Worm (Caenorhabditis elegans) whole organism, mixed stage, embryonic: ENCODE data around the gene swip-10.

Experiments
- blmp-1 ChIP-seq: fragments of 150-350 bp; optimal IDR thresholded peaks from 2 replicates; lab custom pipeline; 2014; ENCODE audit warnings: missing biosample characterization, missing genetic modification characterization
- ceh-39 ChIP-seq: fragments of 150-350 bp; optimal IDR thresholded peaks from 2 replicates; lab custom pipeline; 2014; ENCODE audit warnings: missing biosample characterization, missing genetic modification characterization
- ceh-43 ChIP-seq: fragments of 200-800 bp; sonication (Bioruptor generic); optimal IDR thresholded peaks from 2 replicates; lab custom pipeline; 2018; ENCODE audit warnings: mild to moderate bottlenecking, missing genetic modification characterization, moderate library complexity, missing compliant biosample characterization
- ceh-83 ChIP-seq: fragments of 200-800 bp; sonication (Bioruptor generic); optimal IDR thresholded peaks from 2 replicates; lab custom pipeline; 2018; ENCODE audit warnings: mild to moderate bottlenecking, missing genetic modification characterization, missing compliant biosample characterization
- ces-1 ChIP-seq: fragments of 150-350 bp; optimal IDR thresholded peaks from 2 replicates; lab custom pipeline; 2014; ENCODE audit warnings: missing biosample characterization, missing genetic modification reagents, missing genetic modification characterization
- cnd-1 ChIP-seq: fragments of 200-800 bp; sonication (Bioruptor generic); optimal IDR thresholded peaks from 2 replicates; lab custom pipeline; 2018; ENCODE audit warnings: mild to moderate bottlenecking, missing genetic modification characterization, missing compliant biosample characterization
- elt-1 ChIP-seq: sonication (generic microtip); optimal IDR thresholded peaks from 2 replicates; lab custom pipeline; 2017; ENCODE audit warnings: missing genetic modification characterization, mild to moderate bottlenecking, missing compliant biosample characterization, antibody characterized with exemption, moderate library complexity, borderline replicate concordance; ENCODE audit not compliant: insufficient read depth
- elt-3 ChIP-seq: fragments of 150-350 bp; optimal IDR thresholded peaks from 2 replicates; lab custom pipeline; 2014; ENCODE audit warnings: missing biosample characterization, missing genetic modification characterization
- flh-1 ChIP-seq: fragments of 200-800 bp; sonication (Bioruptor generic); optimal IDR thresholded peaks from 2 replicates; lab custom pipeline; 2018; ENCODE audit warnings: mild to moderate bottlenecking, missing genetic modification characterization, moderate library complexity, missing compliant biosample characterization
- ham-2 ChIP-seq: fragments of 200-800 bp; sonication (Bioruptor generic); optimal IDR thresholded peaks from 2 replicates; lab custom pipeline; 2018; ENCODE audit warnings: mild to moderate bottlenecking, missing genetic modification characterization, missing compliant biosample characterization
- lin-13 ChIP-seq: fragments of 150-350 bp; optimal IDR thresholded peaks from 2 replicates; lab custom pipeline; 2014; ENCODE audit warnings: missing biosample characterization, missing genetic modification characterization
- lin-32 ChIP-seq: fragments of 200-800 bp; sonication (Bioruptor generic); optimal IDR thresholded peaks from 2 replicates; lab custom pipeline; 2018; ENCODE audit warnings: mild to moderate bottlenecking, missing genetic modification characterization, missing compliant biosample characterization
- lsy-2 ChIP-seq: fragments of 150-350 bp; optimal IDR thresholded peaks from 2 replicates; lab custom pipeline; 2014; ENCODE audit warnings: missing biosample characterization, missing genetic modification characterization
- mab-5 ChIP-seq: fragments of 150-350 bp; optimal IDR thresholded peaks from 2 replicates; lab custom pipeline; 2014; ENCODE audit warnings: missing biosample characterization, missing genetic modification characterization
- mep-1 ChIP-seq: fragments of 150-350 bp; optimal IDR thresholded peaks from 2 replicates; lab custom pipeline; 2017; ENCODE audit warnings: missing biosample characterization, missing genetic modification reagents, missing genetic modification characterization, inconsistent platforms
- mls-2 ChIP-seq: sonication (generic microtip); optimal IDR thresholded peaks from 2 replicates; lab custom pipeline; 2016; ENCODE audit warnings: mild to moderate bottlenecking, missing genetic modification characterization, moderate library complexity, missing compliant biosample characterization
- nhr-12 ChIP-seq: fragments of 150-350 bp; optimal IDR thresholded peaks from 2 replicates; lab custom pipeline; 2014; ENCODE audit warnings: missing biosample characterization, missing genetic modification characterization
- nhr-2 ChIP-seq: fragments of 150-350 bp; optimal IDR thresholded peaks from 2 replicates; lab custom pipeline; 2014; ENCODE audit warnings: missing biosample characterization, missing genetic modification characterization
- nhr-237 ChIP-seq: fragments of 150-350 bp; optimal IDR thresholded peaks from 2 replicates; lab custom pipeline; 2014; ENCODE audit warnings: missing biosample characterization, missing genetic modification characterization
- nhr-28 ChIP-seq: fragments of 150-350 bp; optimal IDR thresholded peaks from 2 replicates; lab custom pipeline; 2014; ENCODE audit warnings: missing biosample characterization, missing genetic modification characterization
- nhr-76 ChIP-seq: sonication (generic microtip); optimal IDR thresholded peaks from 2 replicates; lab custom pipeline; 2017; ENCODE audit warnings: missing biosample characterization, missing genetic modification characterization
- pha-4 ChIP-seq: fragments of 150-350 bp; optimal IDR thresholded peaks from 2 replicates; lab custom pipeline; 2018; ENCODE audit warnings: missing biosample characterization, missing genetic modification reagents, missing genetic modification characterization
- sem-2 ChIP-seq: fragments of 200-800 bp; sonication (Bioruptor generic); optimal IDR thresholded peaks from 2 replicates; lab custom pipeline; 2018; ENCODE audit warnings: mild to moderate bottlenecking, missing genetic modification characterization, missing compliant biosample characterization
- snpc-4 ChIP-seq: fragments of 150-350 bp; optimal IDR thresholded peaks from 2 replicates; lab custom pipeline; 2014; ENCODE audit warnings: missing biosample characterization, missing genetic modification characterization
- sptf-1 ChIP-seq: sonication (generic microtip); optimal IDR thresholded peaks from 2 replicates; lab custom pipeline; 2017; ENCODE audit warnings: mild to moderate bottlenecking, missing genetic modification characterization, moderate library complexity, missing compliant biosample characterization
- tbx-8 ChIP-seq: fragments of 200-800 bp; sonication (Bioruptor generic); optimal IDR thresholded peaks from 2 replicates; lab custom pipeline; 2018; ENCODE audit warnings: mild to moderate bottlenecking, missing genetic modification characterization, moderate library complexity, missing compliant biosample characterization
- unc-120 ChIP-seq: sonication (generic microtip); optimal IDR thresholded peaks from 2 replicates; lab custom pipeline; 2017; ENCODE audit warnings: missing genetic modification characterization, missing compliant biosample characterization; ENCODE audit not compliant: poor library complexity, severe bottlenecking
- unc-39 ChIP-seq: fragments of 150-350 bp; optimal IDR thresholded peaks from 2 replicates; lab custom pipeline; 2014; ENCODE audit warnings: missing biosample characterization, missing genetic modification characterization
- unc-62 ChIP-seq: fragments of 150-350 bp; optimal IDR thresholded peaks from 2 replicates; lab custom pipeline; 2014; ENCODE audit warnings: missing biosample characterization, missing genetic modification reagents, missing genetic modification characterization
- zip-8 ChIP-seq: fragments of 150-350 bp; optimal IDR thresholded peaks from 2 replicates; lab custom pipeline; 2014; ENCODE audit warnings: missing biosample characterization, missing genetic modification characterization

swip-10 gene

ce11 chrX:2118162-2118561 is at the start of gene swip-10:
Gene swip-10 (minus strand): TSS chrX:2118262.
- TF ChIP-seq unc-120 (tag; lab: Kevin White, UChicago), result no peak
- no peak for TF ChIP-seq lin-32
- TF ChIP-seq pha-4 (tag; lab: Kevin White, UChicago), result no peak
- TF ChIP-seq nhr-12, result no peak
- no peak for TF ChIP-seq mls-2
- TF ChIP-seq zip-8, result no peak
- no peak for TF ChIP-seq sptf-1 (tag; lab: Kevin White, UChicago)
- no peak for TF ChIP-seq nhr-28
- no peak for TF ChIP-seq mep-1 (tag; lab: Kevin White, UChicago)
- no peak for TF ChIP-seq flh-1 (GFP tag; lab: Kevin White, UChicago)
- TF ChIP-seq lsy-2 (tag; lab: Kevin White, UChicago), result no peak
- no peak for TF ChIP-seq cnd-1 (tag; lab: Kevin White, UChicago)
- TF ChIP-seq ceh-83 (GFP tag; lab: Kevin White, UChicago), result no peak
- TF ChIP-seq nhr-237 (tag; lab: Kevin White, UChicago), result no peak
- no peak for TF ChIP-seq unc-62
- TF ChIP-seq mab-5, result no peak
- no peak for TF ChIP-seq sem-2 (GFP tag; lab: Kevin White, UChicago)
- no peak for TF ChIP-seq ces-1 (GFP tag; lab: Kevin White, UChicago)
- no peak for TF ChIP-seq unc-39 (tag; lab: Kevin White, UChicago)

ce11 chrX:2164751-2165150 is 46.7 kb upstream of the swip-10 start, which contains the start of gene F48B9.3:
Gene F48B9.3 (plus strand): TSS chrX:2165051.
- TF ChIP-seq elt-1 (tag; lab: Kevin White, UChicago), result no peak

ce11 chrX:2163084-2163483 is 45.0 kb upstream of the swip-10 start, which contains the start of gene pdf-2:
Gene pdf-2 (plus strand): TSS chrX:2163384.
- TF ChIP-seq nhr-2 (tag; lab: Kevin White, UChicago), result no peak
- TF ChIP-seq mls-2, result no peak
- TF ChIP-seq zip-8, result no peak
- no peak for TF ChIP-seq lin-13 (tag; lab: Kevin White, UChicago)
- no peak for TF ChIP-seq snpc-4 (tag; lab: Kevin White, UChicago)
- no peak for TF ChIP-seq ceh-43 (GFP tag; lab: Kevin White, UChicago)
- TF ChIP-seq unc-120 (tag; lab: Kevin White, UChicago), result no peak
- no peak for TF ChIP-seq flh-1 (GFP tag; lab: Kevin White, UChicago)
- TF ChIP-seq ceh-83 (GFP tag; lab: Kevin White, UChicago), result no peak
- no peak for TF ChIP-seq sptf-1 (tag; lab: Kevin White, UChicago)
- TF ChIP-seq nhr-12, result no peak
- TF ChIP-seq mep-1 (tag; lab: Kevin White, UChicago), result no peak
- TF ChIP-seq ces-1 (GFP tag; lab: Kevin White, UChicago), result no peak
- no peak for TF ChIP-seq unc-39 (tag; lab: Kevin White, UChicago)
- no peak for TF ChIP-seq cnd-1 (tag; lab: Kevin White, UChicago)
- TF ChIP-seq ceh-39 (tag; lab: Kevin White, UChicago), result no peak
- no peak for TF ChIP-seq ham-2
- TF ChIP-seq, all 35 proteins: peak for 0

ce11 chrX:2157855-2158254 is 39.8 kb upstream of the swip-10 start:
- TF ChIP-seq nhr-237 (tag; lab: Kevin White, UChicago) (no peak), nhr-76 (tag; lab: Kevin White, UChicago) (no peak), lin-13 (tag; lab: Kevin White, UChicago) (no peak), elt-1 (tag; lab: Kevin White, UChicago) (no peak), ceh-39 (tag; lab: Kevin White, UChicago) (no peak), elt-3 (no peak), ces-1 (GFP tag; lab: Kevin White, UChicago) (no peak), mab-5 (no peak), unc-39 (tag; lab: Kevin White, UChicago) (no peak), flh-1 (GFP tag; lab: Kevin White, UChicago) (no peak), mls-2 (no peak), unc-120 (tag; lab: Kevin White, UChicago) (no peak), ceh-83 (GFP tag; lab: Kevin White, UChicago) (no peak), nhr-2 (tag; lab: Kevin White, UChicago) (no peak), zip-8 (no peak), nhr-12 (no peak), tbx-8 (GFP tag; lab: Kevin White, UChicago) (no peak), ceh-43 (GFP tag; lab: Kevin White, UChicago) (no peak), unc-62 (no peak)

- peak; percentile 19 for TF ChIP-seq blmp-1 (tag; lab: Kevin White, UChicago)
- TF ChIP-seq cnd-1 (tag; lab: Kevin White, UChicago), result no peak
- peak; percentile 47 for TF ChIP-seq zip-8
These were observed 35.7 kb upstream of the swip-10 start for ce11 chrX:2153780-2154179.
